In the genomic region with DNA sequence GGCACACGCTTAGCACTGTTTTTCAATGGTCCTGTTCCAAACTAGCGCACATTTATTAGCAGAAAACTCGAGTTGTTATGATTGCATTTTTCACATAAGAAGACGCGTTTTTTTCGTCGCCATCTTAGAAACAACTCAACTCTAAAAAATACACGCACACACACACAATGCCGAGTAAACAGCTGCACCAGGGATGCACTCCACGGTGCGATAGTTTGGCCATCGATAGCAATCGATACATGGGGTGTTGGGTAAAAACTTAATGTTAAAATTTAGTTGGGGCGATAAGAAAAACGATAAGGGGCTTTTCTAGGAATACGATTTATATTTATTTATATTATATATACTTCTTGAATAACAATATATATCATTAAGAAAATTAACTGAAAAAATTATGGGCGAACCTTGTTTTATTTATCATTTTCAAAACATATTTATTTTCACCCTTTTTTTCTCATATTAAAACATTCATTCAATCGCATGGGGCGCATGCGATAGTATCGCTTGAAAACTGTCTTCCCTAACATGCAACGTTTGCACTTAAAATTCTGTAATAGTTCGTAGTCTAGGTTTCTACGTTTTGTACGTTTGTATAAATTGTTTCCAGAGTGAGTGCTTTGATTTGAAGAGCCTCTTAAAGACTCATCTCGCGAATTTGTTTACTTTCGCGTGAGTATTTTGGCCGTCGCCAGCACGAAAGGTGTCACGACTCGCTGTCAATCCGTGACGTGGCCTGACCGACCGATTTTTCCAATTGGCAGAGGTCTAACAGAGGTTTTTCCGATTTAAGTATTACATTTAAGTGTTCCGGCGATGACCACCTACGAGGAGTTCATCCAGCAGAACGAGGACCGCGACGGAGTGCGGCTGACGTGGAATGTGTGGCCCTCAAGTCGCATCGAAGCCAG, we compare ENCODE assay signal across 1 fruit fly cellular context.
TF ChIP-seq lines count a peak whose summit lies in the region.

MTA1-like (minus strand) TSS at position 170 of the 908 bp plus-strand sequence.
Sec23 (plus strand) TSS at position 497 of the 908 bp plus-strand sequence.

TF ChIP-seq in whole organism, embryonic, 481 proteins besides CTCF, POLR2A, EP300 and RAD21 (continued from another document):
- TF ChIP-seq Fer1 (GFP tag; optimal IDR thresholded peaks at IDR 0.05; lab: Kevin White, UChicago) (peak; percentile 11), fd64A (GFP tag; optimal IDR thresholded peaks at IDR 0.05; lab: Kevin White, UChicago) (no peak), fd96Cb (tag; optimal IDR thresholded peaks at IDR 0.05; lab: Kevin White, UChicago) (peak; percentile 18), pan (optimal IDR thresholded peaks at IDR 0.05; lab: Kevin White, UChicago) (no peak), pan (GFP tag; optimal IDR thresholded peaks at IDR 0.05 in 1 of 2, IDR thresholded peaks at IDR 0.05 in 1 of 2) (peak in 1 of 2 experiments; percentile 17), rib (GFP tag; IDR thresholded peaks at IDR 0.05; lab: Robert Waterston, UW) (no peak; the same call in 1 of the 2 replicates), CG7928 (GFP tag; optimal IDR thresholded peaks at IDR 0.05; lab: Kevin White, UChicago) (peak; percentile 91), CG7357 (GFP tag; IDR thresholded peaks at IDR 0.05; lab: Robert Waterston, UW) (no peak), Blimp-1 (GFP tag; optimal IDR thresholded peaks at IDR 0.05; lab: Kevin White, UChicago) (no peak), nerfin-2 (GFP tag; IDR thresholded peaks at IDR 0.05; lab: Robert Waterston, UW; ENCODE audit: partially characterized antibody) (peak; percentile 85), CG4360 (GFP tag; IDR thresholded peaks at IDR 0.05; lab: Robert Waterston, UW) (no peak), CG34224 (GFP tag; IDR thresholded peaks at IDR 0.05; lab: Robert Waterston, UW; ENCODE audit: partially characterized antibody) (peak; percentile 85), CG17802 (tag; optimal IDR thresholded peaks at IDR 0.05; lab: Kevin White, UChicago) (peak; percentile 27), jing (GFP tag; optimal IDR thresholded peaks at IDR 0.05; lab: Kevin White, UChicago) (no peak), ssp (GFP tag; IDR thresholded peaks at IDR 0.05; lab: Robert Waterston, UW) (peak; percentile 49; the same call in 1 of the 2 replicates), salm (tag; optimal IDR thresholded peaks at IDR 0.05; lab: Kevin White, UChicago) (no peak), sens-2 (GFP tag; IDR thresholded peaks at IDR 0.05; lab: Robert Waterston, UW) (no peak), CG2712 (tag; optimal IDR thresholded peaks at IDR 0.05; lab: Kevin White, UChicago) (peak; percentile 69), unpg (GFP tag; optimal IDR thresholded peaks at IDR 0.05; lab: Kevin White, UChicago) (peak; percentile 29), CG32772 (GFP tag; IDR thresholded peaks at IDR 0.05; lab: Robert Waterston, UW) (no peak), CG7556 (GFP tag; optimal IDR thresholded peaks at IDR 0.05; lab: Kevin White, UChicago) (peak; percentile 21), CG30403 (GFP tag; optimal IDR thresholded peaks at IDR 0.05; lab: Kevin White, UChicago) (peak; percentile 65), CG12769 (tag; optimal IDR thresholded peaks at IDR 0.05; lab: Kevin White, UChicago) (no peak), HLH3B (GFP tag; IDR thresholded peaks at IDR 0.05; lab: Robert Waterston, UW) (peak; percentile 35; the same call in 1 of the 2 replicates), trh (GFP tag; optimal IDR thresholded peaks at IDR 0.05; lab: Kevin White, UChicago) (peak; percentile 8), MESR4 (GFP tag; optimal IDR thresholded peaks at IDR 0.05; lab: Kevin White, UChicago) (peak; percentile 86), danr (GFP tag; IDR thresholded peaks at IDR 0.05; lab: Robert Waterston, UW) (no peak; the same call in 1 of the 2 replicates), CG12391 (tag; optimal IDR thresholded peaks at IDR 0.05; lab: Kevin White, UChicago) (peak; percentile 78), peb (GFP tag; IDR thresholded peaks at IDR 0.05; lab: Robert Waterston, UW) (no peak), mam (GFP tag; optimal IDR thresholded peaks at IDR 0.05; lab: Kevin White, UChicago) (peak; percentile 53), repo (GFP tag; optimal IDR thresholded peaks at IDR 0.05; lab: Kevin White, UChicago) (no peak), her (GFP tag; optimal IDR thresholded peaks at IDR 0.05; lab: Kevin White, UChicago) (no peak), Awh (GFP tag; IDR thresholded peaks at IDR 0.05; lab: Robert Waterston, UW) (no peak), CG9817 (tag; optimal IDR thresholded peaks at IDR 0.05; lab: Kevin White, UChicago) (peak; percentile 47), CG6272 (GFP tag; IDR thresholded peaks at IDR 0.05; lab: Robert Waterston, UW) (peak; percentile 68; the same call in 1 of the 2 replicates), Nf-YB (GFP tag; optimal IDR thresholded peaks at IDR 0.05; lab: Kevin White, UChicago) (peak; percentile 36), CG11723 (GFP tag; optimal IDR thresholded peaks at IDR 0.05; lab: Kevin White, UChicago) (peak; percentile 26), CG43689 (GFP tag; IDR thresholded peaks at IDR 0.05; lab: Robert Waterston, UW) (no peak), Pdp1 (GFP tag; optimal IDR thresholded peaks at IDR 0.05; lab: Kevin White, UChicago) (peak in 1 of 2 experiments; percentile 22), Ptx1 (GFP tag; IDR thresholded peaks at IDR 0.05; lab: Robert Waterston, UW) (peak; percentile 32; the same call in 1 of the 2 replicates), CG9797 (GFP tag; optimal IDR thresholded peaks at IDR 0.05; lab: Kevin White, UChicago) (peak; percentile 35)
